Worm (Caenorhabditis elegans) whole organism, early embryonic: Measurements from ENCODE around the gene F29F11.20.

Experiments used
- B0310.2 ChIP-seq: sonication (generic microtip); optimal IDR thresholded peaks from 2 replicates; lab custom pipeline; 2016; ENCODE audit warnings: mild to moderate bottlenecking, missing genetic modification characterization, missing compliant biosample characterization
- F13C5.2 ChIP-seq: sonication (generic microtip); optimal IDR thresholded peaks from 2 replicates; lab custom pipeline; 2017; ENCODE audit warnings: mild to moderate bottlenecking, missing genetic modification characterization, inconsistent platforms, missing compliant biosample characterization
- aly-1 ChIP-seq: sonication (generic microtip); optimal IDR thresholded peaks from 2 replicates; lab custom pipeline; 2016; ENCODE audit warnings: missing genetic modification characterization, missing compliant biosample characterization
- ama-1 ChIP-seq: fragments of 150-350 bp; optimal IDR thresholded peaks from 2 replicates; lab custom pipeline; 2014
- ceh-13 ChIP-seq: fragments of 200-800 bp; sonication (Bioruptor generic); optimal IDR thresholded peaks from 2 replicates; lab custom pipeline; 2018; ENCODE audit warnings: mild to moderate bottlenecking, missing genetic modification characterization, missing compliant biosample characterization
- ceh-36 ChIP-seq: sonication (generic microtip); optimal IDR thresholded peaks from 2 replicates; lab custom pipeline; 2016; ENCODE audit warnings: missing genetic modification characterization, inconsistent platforms, missing compliant biosample characterization
- ets-7 ChIP-seq: sonication (generic microtip); optimal IDR thresholded peaks from 2 replicates; lab custom pipeline; 2016; ENCODE audit warnings: missing genotype, missing genetic modification characterization, missing compliant biosample characterization
- flt-1 ChIP-seq: fragments of 200-800 bp; sonication (Bioruptor generic); IDR thresholded peaks from 2 replicates; pipeline ENCODE4 v1.3.6; 2022; ENCODE audit warnings: missing genetic modification characterization, missing compliant biosample characterization
- hmbx-1 ChIP-seq: sonication (generic microtip); optimal IDR thresholded peaks from 2 replicates; lab custom pipeline; 2016; ENCODE audit warnings: mild to moderate bottlenecking, missing genetic modification characterization, missing compliant biosample characterization
- hmg-4 ChIP-seq: fragments of 200-800 bp; sonication (Bioruptor generic); optimal IDR thresholded peaks from 2 replicates; lab custom pipeline; 2018; ENCODE audit warnings: mild to moderate bottlenecking, missing genetic modification characterization, missing compliant biosample characterization
- hnd-1 ChIP-seq: sonication (generic microtip); optimal IDR thresholded peaks from 2 replicates; lab custom pipeline; 2016; ENCODE audit warnings: missing genetic modification characterization, missing compliant biosample characterization
- pes-1 ChIP-seq: fragments of 200-800 bp; sonication (Bioruptor generic); IDR thresholded peaks from 2 replicates; pipeline ENCODE4 v1.3.6; 2022; ENCODE audit warnings: missing genetic modification reagents, missing genetic modification characterization, missing compliant biosample characterization
- scrt-1 ChIP-seq: fragments of 200-800 bp; sonication (Bioruptor generic); IDR thresholded peaks from 2 replicates; pipeline ENCODE4 v1.3.6; 2022; ENCODE audit warnings: missing genetic modification characterization, missing compliant biosample characterization
- sea-1 ChIP-seq: fragments of 200-800 bp; sonication (Bioruptor generic); conservative IDR thresholded peaks from 2 replicates; pipeline ENCODE4 v1.3.6; 2022; ENCODE audit warnings: missing genetic modification characterization, missing compliant biosample characterization
- tbx-11 ChIP-seq: fragments of 200-800 bp; sonication (Bioruptor generic); IDR thresholded peaks from 2 replicates; pipeline ENCODE4 v1.3.6; 2022; ENCODE audit warnings: missing genetic modification characterization, missing compliant biosample characterization
- tbx-37 ChIP-seq: fragments of 200-800 bp; sonication (Bioruptor generic); conservative IDR thresholded peaks from 2 replicates; pipeline ENCODE4 v1.3.6; 2022; ENCODE audit warnings: missing genetic modification reagents, missing genetic modification characterization, missing compliant biosample characterization
- tra-4 ChIP-seq: sonication (generic microtip); optimal IDR thresholded peaks from 2 replicates; lab custom pipeline; 2017; ENCODE audit warnings: missing genetic modification characterization, missing compliant biosample characterization

The F29F11.20 gene

ce11 chrV:10715158-10716152 is 27.8 kb downstream of the F29F11.20 start:
- TF ChIP-seq tbx-11: no peak
- peak; percentile 46 for TF ChIP-seq hmg-4
- TF ChIP-seq F13C5.2: peak; percentile 28

- no peak for TF ChIP-seq B0310.2 (tag; lab: Kevin White, UChicago)
- no peak for TF ChIP-seq ama-1 (lab: Kevin White, UChicago)
- peak; percentile 52 for TF ChIP-seq F13C5.2
- TF ChIP-seq aly-1: peak; percentile 53
- TF ChIP-seq hmg-4: no peak
- TF ChIP-seq ets-7: no peak
- TF ChIP-seq hnd-1 (tag; lab: Kevin White, UChicago): no peak
- TF ChIP-seq flt-1 (GFP tag; lab: Robert Waterston, UW): no peak; the same call in 1 of the 2 replicates
- no peak for TF ChIP-seq tbx-11
- no peak for TF ChIP-seq ceh-36 (tag; lab: Kevin White, UChicago)
- TF ChIP-seq sea-1 (GFP tag; lab: Robert Waterston, UW): no peak; the same call in 1 of the 2 replicates
- TF ChIP-seq hmbx-1: no peak
- TF ChIP-seq pes-1 (GFP tag; lab: Robert Waterston, UW): 0 out of 2 replicates have a peak, but pooled peaks have one; percentile 39
Measured at ce11 chrV:10716865-10717713, 29.4 kb downstream of the F29F11.20 start.

- TF ChIP-seq flt-1 (GFP tag; lab: Robert Waterston, UW) (no peak), tbx-37 (GFP tag; lab: Robert Waterston, UW) (no peak), ets-7 (no peak)
Measured at ce11 chrV:10718037-10718436, 30.3 kb downstream of the F29F11.20 start.

ce11 chrV:10719019-10719832 is 31.5 kb downstream of the F29F11.20 start:
- no peak for TF ChIP-seq scrt-1 (GFP tag; lab: Robert Waterston, UW)
- TF ChIP-seq sea-1 (GFP tag; lab: Robert Waterston, UW): no peak
- TF ChIP-seq hnd-1 (tag; lab: Kevin White, UChicago): no peak
- TF ChIP-seq tra-4 (tag; lab: Kevin White, UChicago): no peak
- TF ChIP-seq B0310.2 (tag; lab: Kevin White, UChicago): no peak
- TF ChIP-seq ceh-13: no peak
- no peak for TF ChIP-seq ama-1 (lab: Kevin White, UChicago)
- no peak for TF ChIP-seq aly-1

ce11 chrV:10719833-10720170 is 32.1 kb downstream of the F29F11.20 start:
- no peak for TF ChIP-seq hmg-4
- 0 out of 2 replicates have a peak, but pooled peaks have one; percentile 13 for TF ChIP-seq sea-1 (GFP tag; lab: Robert Waterston, UW)

ce11 chrV:10720303-10720847 is 32.7 kb downstream of the F29F11.20 start:
- no peak for TF ChIP-seq flt-1 (GFP tag; lab: Robert Waterston, UW)
- TF ChIP-seq hmg-4: no peak
- TF ChIP-seq ceh-13: no peak
- TF ChIP-seq hnd-1 (tag; lab: Kevin White, UChicago): no peak
- no peak for TF ChIP-seq F13C5.2
- no peak for TF ChIP-seq ceh-36 (tag; lab: Kevin White, UChicago)
- TF ChIP-seq pes-1 (GFP tag; lab: Robert Waterston, UW): no peak
- TF ChIP-seq scrt-1 (GFP tag; lab: Robert Waterston, UW): no peak
- no peak for TF ChIP-seq B0310.2 (tag; lab: Kevin White, UChicago)
- no peak for TF ChIP-seq aly-1

- TF ChIP-seq hmg-4: no peak
- no peak for TF ChIP-seq ets-7
Measured at ce11 chrV:10720876-10721275, 33.2 kb downstream of the F29F11.20 start.

ce11 chrV:10721304-10721703 is 33.6 kb downstream of the F29F11.20 start:
- TF ChIP-seq tbx-11: no peak
- no peak for TF ChIP-seq hmbx-1
- TF ChIP-seq ceh-36 (tag; lab: Kevin White, UChicago): no peak
- TF ChIP-seq ama-1 (lab: Kevin White, UChicago): no peak
- TF ChIP-seq ets-7: no peak
- no peak for TF ChIP-seq aly-1
- no peak for TF ChIP-seq flt-1 (GFP tag; lab: Robert Waterston, UW)
- TF ChIP-seq F13C5.2: no peak
- TF ChIP-seq scrt-1 (GFP tag; lab: Robert Waterston, UW): no peak
- no peak for TF ChIP-seq tra-4 (tag; lab: Kevin White, UChicago)
- no peak for TF ChIP-seq sea-1 (GFP tag; lab: Robert Waterston, UW)
- no peak for TF ChIP-seq ceh-13
